Worm (Caenorhabditis elegans) whole organism, L4 larva: ENCODE results near the gene srbc-50.

ENCODE experiments used
- Y75B8A.6 ChIP-seq: fragments of 200-800 bp; sonication (Bioruptor generic); IDR thresholded peaks from 2 replicates; pipeline ENCODE4 v1.3.6; 2022; ENCODE audit warnings: missing genetic modification reagents, missing genetic modification characterization, missing compliant biosample characterization
- ceh-62 ChIP-seq: sonication (generic microtip); optimal IDR thresholded peaks from 2 replicates; lab custom pipeline; 2017; ENCODE audit warnings: missing biosample characterization, missing genetic modification characterization
- lin-1 ChIP-seq: fragments of 200-800 bp; sonication (Bioruptor generic); IDR thresholded peaks from 2 replicates; pipeline ENCODE4 v1.3.6; 2022; ENCODE audit warnings: missing genetic modification reagents, missing genetic modification characterization, missing compliant biosample characterization
- nhr-25 ChIP-seq: sonication (generic microtip); optimal IDR thresholded peaks from 2 replicates; lab custom pipeline; 2017; ENCODE audit warnings: missing genetic modification characterization, mild to moderate bottlenecking, missing compliant biosample characterization, antibody characterized with exemption, moderate library complexity, borderline replicate concordance; ENCODE audit not compliant: insufficient read depth
- nhr-28 ChIP-seq: fragments of 150-350 bp; optimal IDR thresholded peaks from 2 replicates; lab custom pipeline; 2014; ENCODE audit warnings: missing biosample characterization, missing genetic modification characterization
- nhr-77 ChIP-seq: fragments of 150-350 bp; optimal IDR thresholded peaks from 2 replicates; lab custom pipeline; 2014; ENCODE audit warnings: missing biosample characterization, missing genetic modification characterization
- snpc-4 ChIP-seq: fragments of 150-350 bp; optimal IDR thresholded peaks from 2 replicates; lab custom pipeline; 2014; ENCODE audit warnings: missing biosample characterization, missing genetic modification characterization
- unc-62 ChIP-seq, 3 experiments: fragments of 150-350 bp in 1 of 3; sonication (generic microtip); optimal IDR thresholded peaks in 2 of 3; peaks in 1 of 3; 1 replicate in 1 of 3; 2 replicates in 2 of 3; lab custom pipeline; 2014 to 2017; ENCODE audit warnings: missing biosample characterization in 3 of 3, missing genetic modification characterization in 3 of 3, missing genetic modification reagents in 3 of 3, missing genotype in 1 of 3

ce11 chrV:15821398-15821797 lies 3.4 kb downstream of the srbc-50 start, which contains the start of gene srbc-49:
- TF ChIP-seq nhr-28 (no peak), unc-62 (GFP tag; optimal IDR thresholded peaks at IDR 0.05 in 1 of 2; lab: Kevin White, UChicago) (no peak), unc-62 (tag; optimal IDR thresholded peaks at IDR 0.05; lab: Kevin White, UChicago) (no peak), nhr-25 (tag; lab: Kevin White, UChicago) (no peak), Y75B8A.6 (no peak), nhr-77 (tag; lab: Kevin White, UChicago) (no peak), snpc-4 (tag; lab: Kevin White, UChicago) (no peak), lin-1 (GFP tag; lab: Robert Waterston, UW) (no peak), ceh-62 (tag; lab: Kevin White, UChicago) (no peak)
